Fruit fly (Drosophila melanogaster): ENCODE measurements around the gene AdamTS-A.

AdamTS-A gene

dm6 chr3R:15474820-15475219, 1.2 kb downstream of the AdamTS-A start:
- TF ChIP-seq CG7745 (tag; optimal IDR thresholded peaks at IDR 0.05) = no peak
- TF ChIP-seq CG2712 (tag; optimal IDR thresholded peaks at IDR 0.05) = no peak
- no peak for TF ChIP-seq CG11247 (GFP tag; IDR thresholded peaks at IDR 0.05)
- TF ChIP-seq Optix (GFP tag; IDR thresholded peaks at IDR 0.05) = no peak
- no peak for TF ChIP-seq chn (GFP tag; optimal IDR thresholded peaks at IDR 0.05)
- no peak for TF ChIP-seq CG17829 (tag; optimal IDR thresholded peaks at IDR 0.05)
- peak; percentile 51 for TF ChIP-seq sens (GFP tag)
- peak; percentile 56 for TF ChIP-seq Med (GFP tag)
- TF ChIP-seq ranshi (GFP tag; IDR thresholded peaks at IDR 0.05) = 0 out of 2 replicates have a peak, but pooled peaks have one; percentile 8
- TF ChIP-seq Dbx (GFP tag; IDR thresholded peaks at IDR 0.05) = 0 out of 3 replicates have a peak, but pooled peaks have one; percentile 10
- no peak for TF ChIP-seq her (GFP tag; optimal IDR thresholded peaks at IDR 0.05)
- no peak for TF ChIP-seq Bdp1 (GFP tag; optimal IDR thresholded peaks at IDR 0.05)

dm6 chr3R:15473360-15473938, 2.5 kb downstream of the AdamTS-A start:
- TF ChIP-seq chinmo (GFP tag; IDR thresholded peaks at IDR 0.05; ENCODE audit: partially characterized antibody) = 0 out of 4 replicates have a peak, but pooled peaks have one; percentile 37
- no peak for TF ChIP-seq B-H1 (GFP tag; IDR thresholded peaks at IDR 0.05)
- no peak for TF ChIP-seq ind (GFP tag; optimal IDR thresholded peaks at IDR 0.05)
- no peak for TF ChIP-seq CG18476 (GFP tag; optimal IDR thresholded peaks at IDR 0.05)
- no peak for TF ChIP-seq Oli (tag; optimal IDR thresholded peaks at IDR 0.05)
- TF ChIP-seq bowl (GFP tag; IDR thresholded peaks at IDR 0.05) = no peak
- TF ChIP-seq zen (tag; optimal IDR thresholded peaks at IDR 0.05) = peak; percentile 27
- TF ChIP-seq Med (GFP tag) = peak; percentile 68
- no peak for TF ChIP-seq fru (optimal IDR thresholded peaks at IDR 0.05)
- TF ChIP-seq CG2199 (GFP tag; IDR thresholded peaks at IDR 0.05) = peak; percentile 58; the same call in 1 of the 3 replicates
- TF ChIP-seq Elba2 (GFP tag; optimal IDR thresholded peaks at IDR 0.05) = peak; percentile 85
- no peak for TF ChIP-seq Asciz (GFP tag; optimal IDR thresholded peaks at IDR 0.05)
- 0 out of 2 replicates have a peak, but pooled peaks have one; percentile 10 for TF ChIP-seq amos (GFP tag; IDR thresholded peaks at IDR 0.05; ENCODE audit: partially characterized antibody)
- TF ChIP-seq sens (GFP tag) = peak; percentile 71
- TF ChIP-seq mld (GFP tag; IDR thresholded peaks at IDR 0.05; ENCODE audit: partially characterized antibody) = no peak
- TF ChIP-seq seq (GFP tag; IDR thresholded peaks at IDR 0.05) = no peak
- no peak for TF ChIP-seq CG1832 (GFP tag; optimal IDR thresholded peaks at IDR 0.05)
- no peak for TF ChIP-seq hth (optimal IDR thresholded peaks at IDR 0.05)
- TF ChIP-seq disco-r (GFP tag; optimal IDR thresholded peaks at IDR 0.05) = no peak
- no peak for TF ChIP-seq Mrtf (GFP tag; IDR thresholded peaks at IDR 0.05)
- TF ChIP-seq dysf (GFP tag; IDR thresholded peaks at IDR 0.05) = no peak
- peak; percentile 13 for TF ChIP-seq mirr (GFP tag; optimal IDR thresholded peaks at IDR 0.05)
- no peak for TF ChIP-seq CG9797 (GFP tag; optimal IDR thresholded peaks at IDR 0.05)
- no peak for TF ChIP-seq CG6654 (GFP tag; optimal IDR thresholded peaks at IDR 0.05)
- no peak for TF ChIP-seq Mes4 (GFP tag; optimal IDR thresholded peaks at IDR 0.05)
- TF ChIP-seq CG12769 (tag; optimal IDR thresholded peaks at IDR 0.05) = peak; percentile 70
- TF ChIP-seq CG12104 (GFP tag; optimal IDR thresholded peaks at IDR 0.05) = no peak
- no peak for TF ChIP-seq CG13287 (GFP tag; IDR thresholded peaks at IDR 0.05; ENCODE audit: partially characterized antibody)
- no peak for TF ChIP-seq CG4854 (GFP tag; optimal IDR thresholded peaks at IDR 0.05)
- no peak for TF ChIP-seq CG17612 (GFP tag; IDR thresholded peaks at IDR 0.05)
- TF ChIP-seq CG15011 (GFP tag; optimal IDR thresholded peaks at IDR 0.05) = no peak
- TF ChIP-seq Ada2b (GFP tag; IDR thresholded peaks at IDR 0.05) = no peak
- TF ChIP-seq ken (GFP tag; IDR thresholded peaks at IDR 0.05) = no peak
- TF ChIP-seq CG3407 (GFP tag; optimal IDR thresholded peaks at IDR 0.05) = no peak
- no peak for TF ChIP-seq CG10267 (tag; optimal IDR thresholded peaks at IDR 0.05)
- no peak for TF ChIP-seq pfk (GFP tag; optimal IDR thresholded peaks at IDR 0.05)
- TF ChIP-seq CG17802 (tag; optimal IDR thresholded peaks at IDR 0.05) = peak; percentile 23
- TF ChIP-seq Neu2 (GFP tag; optimal IDR thresholded peaks at IDR 0.05; ENCODE audit: borderline replicate concordance) = no peak
- TF ChIP-seq CG31441 (GFP tag; IDR thresholded peaks at IDR 0.05) = no peak
- TF ChIP-seq cato (GFP tag; optimal IDR thresholded peaks at IDR 0.05; ENCODE audit: borderline replicate concordance) = no peak

Measured in whole organism, embryonic.